Fruit fly (Drosophila melanogaster) whole organism, embryonic: ENCODE measurements around the gene CG2611.

Experiments used
- BEAF-32 ChIP-seq: fragments of 200-800 bp; sonication (Bioruptor generic); optimal IDR thresholded peaks from 3 replicates; lab custom pipeline; 2017; ENCODE audit warnings: missing biosample characterization, missing genetic modification characterization, mild to moderate bottlenecking, moderate library complexity, missing genetic modification reagents
- Bgb ChIP-seq: fragments of 200-800 bp; sonication (Bioruptor generic); IDR thresholded peaks from 2 replicates; pipeline ENCODE4 v1.3.6; 2022; ENCODE audit warnings: missing biosample characterization, missing genetic modification characterization; ENCODE audit not compliant: partially characterized antibody
- CG12155 ChIP-seq: fragments of 200-800 bp; sonication (Bioruptor generic); optimal IDR thresholded peaks from 3 replicates; lab custom pipeline; 2016; ENCODE audit warnings: missing biosample characterization, missing genetic modification characterization
- CG12744 ChIP-seq: fragments of 200-800 bp; sonication (Bioruptor generic); optimal IDR thresholded peaks from 2 replicates; lab custom pipeline; 2016; ENCODE audit warnings: missing biosample characterization, missing genetic modification characterization
- CG13894 ChIP-seq: fragments of 200-800 bp; sonication (Bioruptor generic); optimal IDR thresholded peaks from 3 replicates; lab custom pipeline; 2018; ENCODE audit warnings: missing biosample characterization, mild to moderate bottlenecking, missing genetic modification characterization, moderate library complexity
- CG15073 ChIP-seq: fragments of 200-800 bp; sonication (Bioruptor generic); optimal IDR thresholded peaks from 2 replicates; lab custom pipeline; 2016; ENCODE audit warnings: missing biosample characterization, missing genetic modification characterization
- CG15269 ChIP-seq: fragments of 200-800 bp; sonication (Bioruptor generic); optimal IDR thresholded peaks from 2 replicates; lab custom pipeline; 2018; ENCODE audit warnings: missing biosample characterization, mild to moderate bottlenecking, missing genetic modification characterization, moderate library complexity
- CG17829 ChIP-seq: fragments of 200-800 bp; optimal IDR thresholded peaks from 2 replicates; lab custom pipeline; 2019; ENCODE audit warnings: missing biosample characterization, mild to moderate bottlenecking, missing genetic modification characterization, moderate library complexity
- CG17912 ChIP-seq: fragments of 200-800 bp; sonication (Bioruptor generic); optimal IDR thresholded peaks from 2 replicates; lab custom pipeline; 2018; ENCODE audit warnings: missing biosample characterization, mild to moderate bottlenecking, missing genetic modification characterization
- CG18619 ChIP-seq: fragments of 200-800 bp; sonication (Bioruptor generic); optimal IDR thresholded peaks from 3 replicates; lab custom pipeline; 2017; ENCODE audit warnings: missing biosample characterization, mild to moderate bottlenecking, missing genetic modification characterization
- CG2875 ChIP-seq: fragments of 200-800 bp; sonication (Bioruptor generic); optimal IDR thresholded peaks from 2 replicates; lab custom pipeline; 2017; ENCODE audit warnings: missing biosample characterization, mild to moderate bottlenecking, missing genetic modification characterization, missing genetic modification reagents
- CG31388 ChIP-seq: fragments of 200-800 bp; sonication (Bioruptor generic); optimal IDR thresholded peaks from 2 replicates; lab custom pipeline; 2016; ENCODE audit warnings: missing biosample characterization, missing genetic modification characterization
- CG3847 ChIP-seq: fragments of 200-800 bp; sonication (Bioruptor generic); IDR thresholded peaks from 2 replicates; pipeline ENCODE4 v1.3.6; 2022; ENCODE audit warnings: missing biosample characterization, missing genetic modification characterization
- CG3995 ChIP-seq: fragments of 200-800 bp; sonication (Bioruptor generic); optimal IDR thresholded peaks from 3 replicates; lab custom pipeline; 2016; ENCODE audit warnings: missing biosample characterization, missing genetic modification characterization
- CG43689 ChIP-seq: fragments of 200-800 bp; sonication (Bioruptor generic); IDR thresholded peaks from 2 replicates; pipeline ENCODE4 v1.3.6; 2022; ENCODE audit warnings: missing biosample characterization, missing genetic modification characterization
- CG5245 ChIP-seq: fragments of 200-800 bp; sonication (Bioruptor generic); optimal IDR thresholded peaks from 3 replicates; lab custom pipeline; 2016; ENCODE audit warnings: missing biosample characterization, missing genetic modification characterization
- CG6765 ChIP-seq: fragments of 200-800 bp; sonication (Bioruptor generic); optimal IDR thresholded peaks from 3 replicates; lab custom pipeline; 2017; ENCODE audit warnings: missing biosample characterization, mild to moderate bottlenecking, missing genetic modification characterization
- CG7786 ChIP-seq: fragments of 200-800 bp; sonication (Bioruptor generic); optimal IDR thresholded peaks from 2 replicates; lab custom pipeline; 2016; ENCODE audit warnings: missing biosample characterization, missing genetic modification characterization
- CoRest ChIP-seq: fragments of 200-800 bp; sonication (Bioruptor generic); optimal IDR thresholded peaks from 3 replicates; lab custom pipeline; 2018; ENCODE audit warnings: missing biosample characterization, mild to moderate bottlenecking, missing genetic modification characterization, moderate library complexity
- Dbx ChIP-seq: fragments of 200-800 bp; sonication (Bioruptor generic); IDR thresholded peaks from 3 replicates; pipeline ENCODE4 v1.3.6; 2022; ENCODE audit warnings: missing biosample characterization, missing genetic modification characterization
- Dip3 ChIP-seq: fragments of 200-800 bp; sonication (Bioruptor generic); optimal IDR thresholded peaks from 3 replicates; lab custom pipeline; 2016; ENCODE audit warnings: missing biosample characterization, missing genetic modification characterization
- Doc2 ChIP-seq: fragments of 200-800 bp; sonication (Bioruptor generic); IDR thresholded peaks from 2 replicates; pipeline ENCODE4 v1.3.6; 2022; ENCODE audit warnings: missing biosample characterization, missing genetic modification characterization
- Doc3 ChIP-seq: fragments of 200-800 bp; sonication (Bioruptor generic); IDR thresholded peaks from 3 replicates; pipeline ENCODE4 v1.3.6; 2022; ENCODE audit warnings: missing biosample characterization, missing genetic modification characterization; ENCODE audit not compliant: partially characterized antibody
- ERR ChIP-seq: fragments of 200-800 bp; sonication (Bioruptor generic); optimal IDR thresholded peaks from 2 replicates; lab custom pipeline; 2016; ENCODE audit warnings: missing biosample characterization, missing genetic modification characterization
- Ets97D ChIP-seq: fragments of 200-800 bp; sonication (Bioruptor generic); optimal IDR thresholded peaks from 3 replicates; lab custom pipeline; 2016; ENCODE audit warnings: missing biosample characterization, missing genetic modification characterization
- Hr51 ChIP-seq, 2 experiments: fragments of 200-800 bp; sonication (Bioruptor generic); optimal IDR thresholded peaks; 2 replicates in 1 of 2; 3 replicates in 1 of 2; lab custom pipeline; 2016 to 2018; ENCODE audit warnings: missing biosample characterization in 2 of 2, missing genetic modification characterization in 2 of 2, mild to moderate bottlenecking in 1 of 2, moderate library complexity in 1 of 2
- Hsf ChIP-seq: fragments of 200-800 bp; sonication (Bioruptor generic); optimal IDR thresholded peaks from 3 replicates; lab custom pipeline; 2016; ENCODE audit warnings: missing biosample characterization, missing genetic modification characterization
- Mes4 ChIP-seq: fragments of 200-800 bp; sonication (Bioruptor generic); optimal IDR thresholded peaks from 2 replicates; lab custom pipeline; 2016; ENCODE audit warnings: missing biosample characterization, missing genetic modification characterization
- Optix ChIP-seq: fragments of 200-800 bp; sonication (Bioruptor generic); IDR thresholded peaks from 3 replicates; pipeline ENCODE4 v1.3.6; 2022; ENCODE audit warnings: missing biosample characterization, missing genetic modification characterization
- Sin3A ChIP-seq: fragments of >200 bp; optimal IDR thresholded peaks from 2 replicates; lab custom pipeline; 2018
- Spps ChIP-seq: fragments of 200-800 bp; sonication (Bioruptor generic); optimal IDR thresholded peaks from 2 replicates; lab custom pipeline; 2018; ENCODE audit warnings: missing biosample characterization, mild to moderate bottlenecking, missing genetic modification characterization
- Sry-β ChIP-seq: fragments of 200-800 bp; sonication (Bioruptor generic); optimal IDR thresholded peaks from 2 replicates; lab custom pipeline; 2018; ENCODE audit warnings: missing biosample characterization, mild to moderate bottlenecking, missing genetic modification characterization, moderate library complexity
- Tbp ChIP-seq: fragments of >200 bp; optimal IDR thresholded peaks from 2 replicates; lab custom pipeline; 2018; ENCODE audit warnings: missing biosample characterization, missing genetic modification characterization
- Vsx1 ChIP-seq: fragments of 200-800 bp; sonication (Bioruptor generic); optimal IDR thresholded peaks from 2 replicates; lab custom pipeline; 2017; ENCODE audit warnings: missing biosample characterization, mild to moderate bottlenecking, missing genetic modification characterization, missing genetic modification reagents
- YL-1 ChIP-seq: fragments of 200-800 bp; sonication (Bioruptor generic); optimal IDR thresholded peaks from 3 replicates; lab custom pipeline; 2017; ENCODE audit warnings: missing biosample characterization, mild to moderate bottlenecking, missing genetic modification characterization
- bcd ChIP-seq: fragments of 200-800 bp; sonication (Bioruptor generic); optimal IDR thresholded peaks from 2 replicates; lab custom pipeline; 2017; ENCODE audit warnings: missing biosample characterization, mild to moderate bottlenecking, missing genetic modification characterization
- chm ChIP-seq: fragments of 200-800 bp; sonication (Bioruptor generic); IDR thresholded peaks from 2 replicates; pipeline ENCODE4 v1.3.6; 2022; ENCODE audit warnings: missing biosample characterization, missing genetic modification characterization
- dati ChIP-seq: fragments of 200-800 bp; sonication (Bioruptor generic); IDR thresholded peaks from 2 replicates; pipeline ENCODE4 v1.3.6; 2022; ENCODE audit warnings: missing biosample characterization, missing genetic modification characterization
- ftz-f1 ChIP-seq: fragments of 200-800 bp; sonication (Bioruptor generic); optimal IDR thresholded peaks from 2 replicates; lab custom pipeline; 2016; ENCODE audit warnings: missing biosample characterization, missing genetic modification characterization
- gfzf ChIP-seq: fragments of 200-800 bp; sonication (Bioruptor generic); optimal IDR thresholded peaks from 2 replicates; lab custom pipeline; 2016; ENCODE audit warnings: missing biosample characterization, mild to moderate bottlenecking, missing genetic modification characterization, moderate library complexity
- gt ChIP-seq: fragments of 200-800 bp; sonication (Bioruptor generic); IDR thresholded peaks from 2 replicates; pipeline ENCODE4 v1.3.6; 2022; ENCODE audit warnings: missing biosample characterization, missing genetic modification characterization
- hkb ChIP-seq, 2 experiments: fragments of 200-800 bp in 1 of 2; fragments of >200 bp in 1 of 2; sonication (Bioruptor generic) in 1 of 2; IDR thresholded peaks in 1 of 2; optimal IDR thresholded peaks in 1 of 2; 2 replicates each; pipeline versions ENCODE4 v1.3.6 to Lab custom; 2017 to 2022; ENCODE audit warnings: missing biosample characterization in 1 of 2, missing genetic modification characterization in 1 of 2
- kah ChIP-seq: fragments of 200-800 bp; sonication (Bioruptor generic); optimal IDR thresholded peaks from 2 replicates; lab custom pipeline; 2018; ENCODE audit warnings: missing biosample characterization, mild to moderate bottlenecking, missing genetic modification characterization
- lola ChIP-seq, 3 experiments: fragments of >200 bp in 2 of 3; fragments of 200-800 bp in 1 of 3; sonication (Bioruptor generic) in 1 of 3; optimal IDR thresholded peaks; 2 replicates each; lab custom pipeline; 2017 to 2019; ENCODE audit warnings: missing biosample characterization in 3 of 3, missing genetic modification characterization in 3 of 3, mild to moderate bottlenecking in 1 of 3, moderate library complexity in 1 of 3
- odd ChIP-seq: fragments of 200-800 bp; sonication (Bioruptor generic); optimal IDR thresholded peaks from 2 replicates; lab custom pipeline; 2017; ENCODE audit warnings: missing biosample characterization, mild to moderate bottlenecking, missing genetic modification characterization
- psq ChIP-seq: fragments of 200-800 bp; sonication (Bioruptor generic); optimal IDR thresholded peaks from 2 replicates; lab custom pipeline; 2017; ENCODE audit warnings: missing biosample characterization, missing genetic modification characterization
- row ChIP-seq: fragments of 200-800 bp; sonication (Bioruptor generic); IDR thresholded peaks from 3 replicates; pipeline ENCODE4 v1.3.6; 2022; ENCODE audit warnings: missing biosample characterization, missing genetic modification characterization
- scrt ChIP-seq: fragments of 200-800 bp; sonication (Bioruptor generic); optimal IDR thresholded peaks from 2 replicates; lab custom pipeline; 2018; ENCODE audit warnings: missing biosample characterization, mild to moderate bottlenecking, missing genetic modification characterization, moderate library complexity
- tgo ChIP-seq: fragments of 200-800 bp; sonication (Bioruptor generic); IDR thresholded peaks from 3 replicates; pipeline ENCODE4 v1.3.6; 2022; ENCODE audit warnings: missing biosample characterization, missing genetic modification characterization
- unc-4 ChIP-seq: fragments of 200-800 bp; sonication (Bioruptor generic); IDR thresholded peaks from 2 replicates; pipeline ENCODE4 v1.3.6; 2022; ENCODE audit warnings: missing biosample characterization, missing genetic modification characterization; ENCODE audit not compliant: partially characterized antibody
- zf30C ChIP-seq: fragments of 200-800 bp; sonication (Bioruptor generic); optimal IDR thresholded peaks from 3 replicates; lab custom pipeline; 2018; ENCODE audit warnings: missing biosample characterization, mild to moderate bottlenecking, missing genetic modification characterization

The CG2611 gene

DNA sequence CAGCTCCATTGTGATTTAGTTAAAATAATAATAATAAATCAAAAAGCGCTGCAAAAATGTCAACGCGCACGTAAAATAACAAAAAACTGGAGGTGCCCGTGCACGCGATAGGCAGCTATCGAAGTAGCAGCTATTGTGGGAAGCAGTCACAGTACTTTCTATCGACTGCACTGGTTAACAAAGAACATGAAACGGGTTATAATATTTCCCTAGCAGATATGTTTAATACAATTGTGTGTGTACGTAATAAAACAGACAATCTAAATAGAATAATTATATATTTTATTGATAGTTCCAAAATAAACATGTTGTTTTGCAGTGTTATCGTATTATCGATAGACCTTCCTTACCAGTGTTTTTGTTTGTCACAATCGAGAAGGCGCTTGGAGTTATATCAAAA, 25.9 kb downstream of the CG2611 start, which contains the start of the genes CG31678 and IKKepsilon (continued):
- peak; percentile 94 for TF ChIP-seq Bgb (GFP tag; lab: Robert Waterston, UW)
- peak; percentile 85 for TF ChIP-seq BEAF-32 (GFP tag; lab: Kevin White, UChicago)
- no peak for TF ChIP-seq kah (GFP tag; lab: Kevin White, UChicago)
- no peak for TF ChIP-seq CG5245 (GFP tag; lab: Kevin White, UChicago)
- no peak for TF ChIP-seq chm
- peak; percentile 6 for TF ChIP-seq CG12155 (GFP tag; lab: Kevin White, UChicago)
- TF ChIP-seq Optix = no peak
- TF ChIP-seq Tbp (GFP tag; lab: Kevin White, UChicago) = no peak
- no peak for TF ChIP-seq Doc2
- no peak for TF ChIP-seq tgo (GFP tag; lab: Robert Waterston, UW)
- peak; percentile 3 for TF ChIP-seq Sin3A
- TF ChIP-seq scrt (GFP tag; lab: Kevin White, UChicago) = no peak
- TF ChIP-seq Vsx1 = no peak
- peak; percentile 39; the same call in 1 of the 2 replicates for TF ChIP-seq CG3847 (GFP tag; lab: Robert Waterston, UW)
- TF ChIP-seq CoRest = peak; percentile 53
- TF ChIP-seq bcd (GFP tag; lab: Kevin White, UChicago) = no peak
- peak; percentile 83 for TF ChIP-seq YL-1 (GFP tag; lab: Kevin White, UChicago)
- TF ChIP-seq Dip3 (GFP tag; lab: Kevin White, UChicago) = no peak
- TF ChIP-seq Sry-β (GFP tag; lab: Kevin White, UChicago) = peak; percentile 88
- TF ChIP-seq Spps (tag; lab: Kevin White, UChicago) = no peak
- TF ChIP-seq zf30C (GFP tag; lab: Kevin White, UChicago) = no peak
- TF ChIP-seq CG12744 (GFP tag; lab: Kevin White, UChicago) = no peak
- TF ChIP-seq unc-4 (GFP tag; lab: Robert Waterston, UW) = peak; percentile 89
- TF ChIP-seq odd (GFP tag; lab: Kevin White, UChicago) = no peak
- TF ChIP-seq Dbx = no peak
- TF ChIP-seq Hsf (GFP tag; lab: Kevin White, UChicago) = peak; percentile 3
- no peak for TF ChIP-seq Mes4 (GFP tag; lab: Kevin White, UChicago)
- TF ChIP-seq CG43689 (GFP tag; lab: Robert Waterston, UW) = no peak
- no peak for TF ChIP-seq ERR
- peak in 1 of 2 experiments; percentile 2 for TF ChIP-seq Hr51 (GFP tag; optimal IDR thresholded peaks at IDR 0.05; lab: Kevin White, UChicago)
- TF ChIP-seq CG18619 (GFP tag; lab: Kevin White, UChicago) = no peak
- TF ChIP-seq lola (GFP tag; optimal IDR thresholded peaks at IDR 0.05; lab: Kevin White, UChicago) = no peak
- TF ChIP-seq CG15269 (tag; lab: Kevin White, UChicago) = no peak
- peak; percentile 81 for TF ChIP-seq row (GFP tag; lab: Robert Waterston, UW)
- no peak for TF ChIP-seq hkb (optimal IDR thresholded peaks at IDR 0.05; lab: Kevin White, UChicago)
- TF ChIP-seq hkb (GFP tag; IDR thresholded peaks at IDR 0.05; lab: Robert Waterston, UW) = no peak
- TF ChIP-seq ftz-f1 (GFP tag; lab: Kevin White, UChicago) = no peak
- peak; percentile 63 for TF ChIP-seq CG17829 (tag; lab: Kevin White, UChicago)
- TF ChIP-seq gt (GFP tag; lab: Robert Waterston, UW) = no peak
- no peak for TF ChIP-seq CG6765 (GFP tag; lab: Kevin White, UChicago)
- peak; percentile 99 for TF ChIP-seq CG3995 (GFP tag; lab: Kevin White, UChicago)
- no peak for TF ChIP-seq CG15073
- TF ChIP-seq dati (GFP tag; lab: Robert Waterston, UW) = no peak
- TF ChIP-seq Ets97D (GFP tag; lab: Kevin White, UChicago) = peak; percentile 26
- no peak for TF ChIP-seq CG17912 (GFP tag; lab: Kevin White, UChicago)
- no peak for TF ChIP-seq CG31388 (GFP tag; lab: Kevin White, UChicago)
- no peak for TF ChIP-seq psq (GFP tag; lab: Kevin White, UChicago)
- no peak for TF ChIP-seq CG2875 (GFP tag; lab: Kevin White, UChicago)
- TF ChIP-seq gfzf (GFP tag; lab: Kevin White, UChicago) = no peak
- no peak for TF ChIP-seq CG13894
- peak; percentile 74 for TF ChIP-seq Doc3 (GFP tag; lab: Robert Waterston, UW)
- TF ChIP-seq CG7786 = no peak
